Worm (Caenorhabditis elegans): ENCODE data around the gene F59A7.14.

Gene F59A7.14

ce11 chrV:2067419-2067818 is 48.6 kb downstream of the F59A7.14 start:
- TF ChIP-seq ceh-45 (GFP tag; IDR thresholded peaks at IDR 0.05) (no peak), npax-4 (tag; optimal IDR thresholded peaks at IDR 0.05) (no peak), ceh-9 (tag; optimal IDR thresholded peaks at IDR 0.05) (no peak), hlh-30 (tag; optimal IDR thresholded peaks at IDR 0.05; ENCODE audit: insufficient read depth) (no peak), pag-3 (tag; optimal IDR thresholded peaks at IDR 0.05; ENCODE audit: borderline replicate concordance) (no peak), che-1 (tag; optimal IDR thresholded peaks at IDR 0.05) (no peak), zip-5 (tag; optimal IDR thresholded peaks at IDR 0.05) (no peak), ahr-1 (tag; optimal IDR thresholded peaks at IDR 0.05) (no peak)

DNA sequence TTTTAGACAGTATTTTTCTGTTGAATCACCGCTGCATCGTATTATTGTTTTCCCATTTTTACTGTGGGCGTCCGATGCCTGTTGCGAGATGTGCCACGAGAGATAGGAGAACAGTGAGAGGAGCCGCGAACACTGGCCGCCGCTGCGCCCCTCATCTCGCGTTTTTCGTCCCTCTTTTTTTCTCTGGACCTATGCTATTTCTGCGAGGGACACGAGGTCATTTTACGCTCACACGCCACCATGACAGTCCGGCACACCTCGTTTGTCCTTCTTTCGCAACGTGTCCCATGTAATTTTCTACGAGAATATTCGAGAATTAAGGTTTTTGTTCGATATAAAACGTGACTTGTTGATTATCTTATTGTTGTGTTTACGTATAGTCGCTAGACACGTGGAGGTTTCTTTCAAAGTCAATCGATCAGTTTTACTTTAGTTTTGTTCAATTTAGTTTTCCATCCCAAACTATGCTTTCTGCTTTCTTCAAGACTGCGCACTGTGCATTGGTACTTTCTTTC is 49.3 kb downstream of the F59A7.14 start, which contains the start of gene lbp-9:
Gene lbp-9 (plus strand): TSS at position 465 of the 515 bp plus-strand sequence.
- TF ChIP-seq fkh-10 (GFP tag; optimal IDR thresholded peaks at IDR 0.05) (no peak), odd-2 (tag; optimal IDR thresholded peaks at IDR 0.05) (no peak), hlh-13 (GFP tag; optimal IDR thresholded peaks at IDR 0.05) (no peak), pros-1 (tag; optimal IDR thresholded peaks at IDR 0.05) (no peak), ceh-9 (tag; optimal IDR thresholded peaks at IDR 0.05) (no peak)

DNA sequence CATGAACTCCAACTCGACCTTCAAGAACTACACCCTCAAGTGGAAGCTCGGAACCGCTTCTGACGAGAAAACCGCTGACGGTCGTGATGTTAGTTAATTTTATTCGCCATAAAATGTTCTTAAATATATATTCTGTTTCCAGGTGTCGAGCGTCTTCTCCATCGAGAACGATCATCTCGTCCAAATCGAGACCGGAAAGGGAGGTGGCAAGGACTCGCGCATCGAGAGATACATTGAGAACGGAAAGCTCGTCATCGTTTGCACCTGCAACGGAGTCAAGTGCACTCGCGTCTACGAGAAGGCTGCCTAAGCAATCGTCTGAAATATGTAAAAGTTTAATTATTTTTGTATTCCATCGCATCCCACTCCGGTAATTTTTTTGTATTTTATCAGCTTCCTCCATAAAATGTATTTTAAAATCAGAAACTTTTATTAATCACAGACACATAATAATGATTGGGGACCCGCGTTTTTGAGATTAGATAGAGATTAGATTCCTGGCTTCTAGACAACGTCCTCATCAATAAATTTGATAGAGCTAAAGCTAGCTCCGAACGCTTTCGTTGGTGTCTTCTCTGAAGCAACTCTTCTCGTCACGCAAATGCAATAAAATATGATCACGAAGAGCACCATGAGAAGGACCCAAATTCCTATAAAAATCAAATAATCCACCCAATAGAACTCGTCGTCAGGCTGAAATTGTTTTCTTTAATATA is 50.1 kb downstream of the F59A7.14 start:
- TF ChIP-seq ceh-14 (tag; optimal IDR thresholded peaks at IDR 0.05) (no peak), F13H6.1 (tag; optimal IDR thresholded peaks at IDR 0.05) (no peak)

All from whole organism, late embryonic.